Worm (Caenorhabditis elegans) whole organism, young adult: Measurements from ENCODE around the gene ZC262.13.

Experiments
- B0035.1 ChIP-seq: sonication (generic microtip); optimal IDR thresholded peaks from 2 replicates; lab custom pipeline; 2016; ENCODE audit warnings: missing genetic modification characterization, mild to moderate bottlenecking, missing compliant biosample characterization, missing genotype, missing genetic modification reagents
- F10E7.11 ChIP-seq: sonication (generic microtip); optimal IDR thresholded peaks from 2 replicates; lab custom pipeline; 2017; ENCODE audit warnings: mild to moderate bottlenecking, missing genetic modification characterization, moderate library complexity, missing compliant biosample characterization
- F22D6.2 ChIP-seq: sonication (generic microtip); optimal IDR thresholded peaks from 2 replicates; lab custom pipeline; 2016; ENCODE audit warnings: mild to moderate bottlenecking, missing genetic modification characterization, missing compliant biosample characterization
- F55B11.4 ChIP-seq: sonication (generic microtip); optimal IDR thresholded peaks from 2 replicates; lab custom pipeline; 2016; ENCODE audit warnings: missing compliant biosample characterization, missing genetic modification characterization, borderline replicate concordance; ENCODE audit not compliant: insufficient read depth
- K11D2.4 ChIP-seq: fragments of 200-800 bp; sonication (Bioruptor generic); IDR thresholded peaks from 2 replicates; pipeline ENCODE4 v1.3.6; 2022; ENCODE audit warnings: missing genetic modification reagents, missing genetic modification characterization, missing compliant biosample characterization
- T26A5.8 ChIP-seq: sonication (generic microtip); optimal IDR thresholded peaks from 2 replicates; lab custom pipeline; 2016; ENCODE audit warnings: missing genetic modification characterization, missing compliant biosample characterization
- Y53G8AR.9 ChIP-seq: fragments of 200-800 bp; sonication (Bioruptor generic); conservative IDR thresholded peaks from 2 replicates; pipeline ENCODE4 v1.3.6; 2022; ENCODE audit warnings: missing genetic modification reagents, missing genetic modification characterization, missing compliant biosample characterization
- ZK185.1 ChIP-seq: sonication (generic microtip); optimal IDR thresholded peaks from 2 replicates; lab custom pipeline; 2016; ENCODE audit warnings: mild to moderate bottlenecking, missing genetic modification characterization, missing compliant biosample characterization; ENCODE audit not compliant: poor library complexity, severe bottlenecking
- akir-1 ChIP-seq: fragments of 200-800 bp; sonication (Bioruptor generic); optimal IDR thresholded peaks from 2 replicates; lab custom pipeline; 2018; ENCODE audit warnings: mild to moderate bottlenecking, missing genetic modification characterization, moderate library complexity, missing compliant biosample characterization
- ama-1 ChIP-seq, 3 experiments: fragments of 150-350 bp in 1 of 3; sonication (generic microtip) in 2 of 3; optimal IDR thresholded peaks; 2 replicates each; lab custom pipeline; 2014 to 2018; ENCODE audit warnings: missing biosample characterization in 2 of 3, missing genetic modification characterization in 2 of 3, missing genetic modification reagents in 2 of 3
- cebp-1 ChIP-seq, 2 experiments: fragments of 200-800 bp in 1 of 2; sonication (Bioruptor generic) in 1 of 2; sonication (generic microtip) in 1 of 2; IDR thresholded peaks in 1 of 2; optimal IDR thresholded peaks in 1 of 2; 2 replicates each; pipeline versions ENCODE4 v1.3.6 to Lab custom; 2017 to 2022; ENCODE audit warnings: missing compliant biosample characterization in 2 of 2, missing genetic modification characterization in 2 of 2, mild to moderate bottlenecking in 1 of 2, missing genetic modification reagents in 1 of 2, moderate library complexity in 1 of 2
- ceh-91 ChIP-seq: fragments of 200-800 bp; sonication (Bioruptor generic); IDR thresholded peaks from 2 replicates; pipeline ENCODE4 v1.3.6; 2022; ENCODE audit warnings: missing genetic modification reagents, missing genetic modification characterization, missing compliant biosample characterization
- dpff-1 ChIP-seq: sonication (generic microtip); optimal IDR thresholded peaks from 2 replicates; lab custom pipeline; 2017; ENCODE audit warnings: mild to moderate bottlenecking, missing genetic modification characterization, missing compliant biosample characterization
- egl-18 ChIP-seq: fragments of 200-800 bp; sonication (Bioruptor generic); IDR thresholded peaks from 2 replicates; pipeline ENCODE4 v1.3.6; 2022; ENCODE audit warnings: missing genetic modification reagents, missing genetic modification characterization, missing compliant biosample characterization
- ekl-4 ChIP-seq: fragments of 200-800 bp; sonication (Bioruptor generic); IDR thresholded peaks from 2 replicates; pipeline ENCODE4 v1.3.6; 2022; ENCODE audit warnings: missing genetic modification reagents, missing genetic modification characterization, missing compliant biosample characterization
- hlh-26 ChIP-seq: fragments of 200-800 bp; sonication (Bioruptor generic); conservative IDR thresholded peaks from 2 replicates; pipeline ENCODE4 v1.3.6; 2022; ENCODE audit warnings: missing genetic modification reagents, missing genetic modification characterization, missing compliant biosample characterization
- hmg-1.2 ChIP-seq: fragments of 200-800 bp; sonication (Bioruptor generic); IDR thresholded peaks from 2 replicates; pipeline ENCODE4 v1.3.6; 2022; ENCODE audit warnings: missing genetic modification reagents, missing genetic modification characterization, missing compliant biosample characterization
- hrde-1 ChIP-seq: sonication (generic microtip); optimal IDR thresholded peaks from 2 replicates; lab custom pipeline; 2016; ENCODE audit warnings: missing genetic modification characterization, mild to moderate bottlenecking, missing compliant biosample characterization, moderate library complexity, missing genotype, missing genetic modification reagents, borderline replicate concordance
- let-607 ChIP-seq, 2 experiments: fragments of 200-800 bp in 1 of 2; sonication (Bioruptor generic) in 1 of 2; sonication (generic microtip) in 1 of 2; optimal IDR thresholded peaks; 2 replicates each; lab custom pipeline; 2016 to 2018; ENCODE audit warnings: mild to moderate bottlenecking in 2 of 2, missing compliant biosample characterization in 2 of 2, missing genetic modification characterization in 2 of 2, moderate library complexity in 2 of 2, missing genotype in 1 of 2
- lin-26 ChIP-seq: fragments of 200-800 bp; sonication (Bioruptor generic); IDR thresholded peaks from 2 replicates; pipeline ENCODE4 v1.3.6; 2022; ENCODE audit warnings: missing genetic modification reagents, missing genetic modification characterization, missing compliant biosample characterization
- lsl-1 ChIP-seq: fragments of 200-800 bp; sonication (Bioruptor generic); optimal IDR thresholded peaks from 2 replicates; lab custom pipeline; 2018; ENCODE audit warnings: mild to moderate bottlenecking, missing genetic modification characterization, moderate library complexity, missing compliant biosample characterization
- nfya-1 ChIP-seq: sonication (generic microtip); optimal IDR thresholded peaks from 2 replicates; lab custom pipeline; 2017; ENCODE audit warnings: antibody characterized with exemption, missing compliant biosample characterization, missing genetic modification characterization, borderline replicate concordance; ENCODE audit not compliant: insufficient read depth
- nhr-80 ChIP-seq: sonication (generic microtip); optimal IDR thresholded peaks from 2 replicates; lab custom pipeline; 2016; ENCODE audit warnings: missing genetic modification characterization, missing compliant biosample characterization
- rpc-1 ChIP-seq, 2 experiments: fragments of 150-350 bp in 1 of 2; sonication (generic microtip) in 1 of 2; optimal IDR thresholded peaks; 2 replicates each; lab custom pipeline; 2014 to 2018; ENCODE audit warnings: missing biosample characterization in 1 of 2, missing genetic modification characterization in 1 of 2, missing genetic modification reagents in 1 of 2, missing genotype in 1 of 2
- sdz-38 ChIP-seq: sonication (generic microtip); optimal IDR thresholded peaks from 2 replicates; lab custom pipeline; 2016; ENCODE audit warnings: missing genotype, missing genetic modification characterization, missing compliant biosample characterization
- snpc-3.4 ChIP-seq: sonication (generic microtip); optimal IDR thresholded peaks from 2 replicates; lab custom pipeline; 2017; ENCODE audit warnings: missing genetic modification characterization, mild to moderate bottlenecking, missing compliant biosample characterization, antibody characterized with exemption, moderate library complexity, missing genotype, missing genetic modification reagents
- tbp1 ChIP-seq: fragments of 200-800 bp; sonication (Bioruptor generic); optimal IDR thresholded peaks from 2 replicates; lab custom pipeline; 2018; ENCODE audit warnings: mild to moderate bottlenecking, missing genetic modification characterization, missing compliant biosample characterization
- zfh-2 ChIP-seq: fragments of 200-800 bp; sonication (Bioruptor generic); conservative IDR thresholded peaks from 2 replicates; pipeline ENCODE4 v1.3.6; 2022; ENCODE audit warnings: missing genetic modification reagents, missing genetic modification characterization, missing compliant biosample characterization
- ztf-25 ChIP-seq: fragments of 200-800 bp; sonication (Bioruptor generic); IDR thresholded peaks from 2 replicates; pipeline ENCODE4 v1.3.6; 2022; ENCODE audit warnings: missing genetic modification reagents, missing genetic modification characterization, missing compliant biosample characterization
- ztf-3 ChIP-seq: fragments of 200-800 bp; sonication (Bioruptor generic); optimal IDR thresholded peaks from 2 replicates; lab custom pipeline; 2018; ENCODE audit warnings: mild to moderate bottlenecking, missing genetic modification characterization, missing compliant biosample characterization

ZC262.13 gene

ce11 chrIII:8370846-8371257 lies 44.8 kb downstream of the ZC262.13 start (continued):
- no peak for TF ChIP-seq ZK185.1 (tag; lab: Kevin White, UChicago)
- no peak for TF ChIP-seq F10E7.11 (tag; lab: Kevin White, UChicago)
- no peak for TF ChIP-seq ztf-25 (GFP tag; lab: Robert Waterston, UW)
- peak; percentile 61 for TF ChIP-seq nhr-80 (tag; lab: Kevin White, UChicago)

- no peak for TF ChIP-seq hlh-26
- TF ChIP-seq nfya-1 (tag; lab: Kevin White, UChicago): no peak
- no peak for TF ChIP-seq tbp1 (GFP tag; lab: Kevin White, UChicago)
- TF ChIP-seq sdz-38 (tag; lab: Kevin White, UChicago): no peak
- no peak for TF ChIP-seq lsl-1 (GFP tag; lab: Kevin White, UChicago)
- no peak for TF ChIP-seq dpff-1 (tag; lab: Kevin White, UChicago)
- TF ChIP-seq zfh-2: no peak
- no peak for TF ChIP-seq Y53G8AR.9 (GFP tag; lab: Robert Waterston, UW)
- TF ChIP-seq K11D2.4: no peak
- no peak for TF ChIP-seq ceh-91 (GFP tag; lab: Robert Waterston, UW)
- TF ChIP-seq hrde-1 (tag; lab: Kevin White, UChicago): no peak
- no peak for TF ChIP-seq egl-18
- TF ChIP-seq snpc-3.4 (tag; lab: Kevin White, UChicago): no peak
- TF ChIP-seq ztf-3 (GFP tag; lab: Kevin White, UChicago): no peak
- TF ChIP-seq B0035.1 (tag; lab: Kevin White, UChicago): no peak
- TF ChIP-seq F22D6.2 (tag; lab: Kevin White, UChicago): no peak
- no peak; the same call in 1 of the 2 replicates for TF ChIP-seq ekl-4 (GFP tag; lab: Robert Waterston, UW)
- TF ChIP-seq F55B11.4 (tag; lab: Kevin White, UChicago): no peak
- no peak for TF ChIP-seq rpc-1 (optimal IDR thresholded peaks at IDR 0.05; lab: Kevin White, UChicago)
- TF ChIP-seq rpc-1 (tag; optimal IDR thresholded peaks at IDR 0.05; lab: Kevin White, UChicago): no peak
Observed at ce11 chrIII:8371595-8372305, 45.7 kb downstream of the ZC262.13 start, which contains the start of gene lmbr-1. TSS of gene lmbr-1 (plus strand) at chrIII:8372255.

DNA sequence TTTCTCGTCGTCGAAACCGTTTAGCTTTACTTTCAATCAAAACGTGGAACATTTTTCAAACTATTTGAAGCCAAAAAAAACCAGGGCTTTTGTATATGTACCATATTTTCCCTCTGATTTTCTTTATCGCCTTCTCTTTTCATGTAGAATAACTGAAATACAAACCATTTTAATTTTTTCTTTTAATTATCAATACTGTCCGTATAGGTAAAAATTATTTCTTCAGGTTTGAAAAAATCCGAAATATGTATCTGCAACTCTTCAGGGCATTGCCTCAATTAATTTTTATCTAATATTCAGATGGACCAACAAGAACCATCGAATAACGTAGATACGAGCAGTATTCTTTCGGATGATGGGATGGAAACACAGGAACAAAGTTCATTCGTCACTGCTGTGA lies 49.0 kb downstream of the ZC262.13 start, which contains the start of gene met-2:
Gene met-2 (plus strand): TSS at position 301 of the 400 bp plus-strand sequence.
- TF ChIP-seq let-607 (tag; optimal IDR thresholded peaks at IDR 0.05; lab: Kevin White, UChicago) (no peak), lin-26 (no peak), F55B11.4 (tag; lab: Kevin White, UChicago) (no peak), T26A5.8 (tag; lab: Kevin White, UChicago) (no peak), ama-1 (optimal IDR thresholded peaks at IDR 0.05; lab: Kevin White, UChicago) (no peak), ama-1 (GFP tag; optimal IDR thresholded peaks at IDR 0.05; lab: Kevin White, UChicago) (peak in 1 of 2 experiments; percentile 38), akir-1 (no peak), hmg-1.2 (GFP tag; lab: Robert Waterston, UW) (peak; percentile 16; the same call in 1 of the 2 replicates), cebp-1 (GFP tag; IDR thresholded peaks at IDR 0.05; lab: Robert Waterston, UW) (no peak), cebp-1 (tag; optimal IDR thresholded peaks at IDR 0.05; lab: Kevin White, UChicago) (no peak)
